Worm (Caenorhabditis elegans) whole organism, midembryonic: ENCODE data around the gene C18G1.7.

Source experiments
- T22C8.4 ChIP-seq: fragments of 200-800 bp; sonication (Bioruptor generic); IDR thresholded peaks from 2 replicates; pipeline ENCODE4 v1.3.6; 2022; ENCODE audit warnings: missing genetic modification characterization, missing compliant biosample characterization
- cog-1 ChIP-seq: sonication (generic microtip); optimal IDR thresholded peaks from 2 replicates; lab custom pipeline; 2016; ENCODE audit warnings: missing genetic modification characterization, missing compliant biosample characterization
- flt-1 ChIP-seq: fragments of 200-800 bp; sonication (Bioruptor generic); IDR thresholded peaks from 2 replicates; pipeline ENCODE4 v1.3.6; 2022; ENCODE audit warnings: missing genetic modification characterization, missing compliant biosample characterization
- klf-2 ChIP-seq: fragments of 200-800 bp; sonication (Bioruptor generic); conservative IDR thresholded peaks from 2 replicates; pipeline ENCODE4 v1.3.6; 2022; ENCODE audit warnings: missing genetic modification reagents, missing genetic modification characterization, missing compliant biosample characterization
- med-1 ChIP-seq: sonication (generic microtip); optimal IDR thresholded peaks from 2 replicates; lab custom pipeline; 2017; ENCODE audit warnings: missing genetic modification characterization, mild to moderate bottlenecking, missing compliant biosample characterization, antibody characterized with exemption, missing genetic modification reagents; ENCODE audit not compliant: insufficient read depth
- ref-1 ChIP-seq: fragments of 200-800 bp; sonication (Bioruptor generic); conservative IDR thresholded peaks from 2 replicates; pipeline ENCODE4 v1.3.6; 2022; ENCODE audit warnings: missing genetic modification reagents, missing genetic modification characterization, missing compliant biosample characterization
- tab-1 ChIP-seq: fragments of 200-800 bp; sonication (Bioruptor generic); IDR thresholded peaks from 2 replicates; pipeline ENCODE4 v1.3.6; 2022; ENCODE audit warnings: missing genetic modification characterization, missing compliant biosample characterization
- ztf-23 ChIP-seq: fragments of 200-800 bp; sonication (Bioruptor generic); IDR thresholded peaks from 2 replicates; pipeline ENCODE4 v1.3.6; 2022; ENCODE audit warnings: missing genetic modification reagents, missing genetic modification characterization, missing compliant biosample characterization
- ztf-29 ChIP-seq: fragments of 200-800 bp; sonication (Bioruptor generic); IDR thresholded peaks from 2 replicates; pipeline ENCODE4 v1.3.6; 2022; ENCODE audit warnings: missing genetic modification reagents, missing genetic modification characterization, missing compliant biosample characterization

Gene C18G1.7

DNA sequence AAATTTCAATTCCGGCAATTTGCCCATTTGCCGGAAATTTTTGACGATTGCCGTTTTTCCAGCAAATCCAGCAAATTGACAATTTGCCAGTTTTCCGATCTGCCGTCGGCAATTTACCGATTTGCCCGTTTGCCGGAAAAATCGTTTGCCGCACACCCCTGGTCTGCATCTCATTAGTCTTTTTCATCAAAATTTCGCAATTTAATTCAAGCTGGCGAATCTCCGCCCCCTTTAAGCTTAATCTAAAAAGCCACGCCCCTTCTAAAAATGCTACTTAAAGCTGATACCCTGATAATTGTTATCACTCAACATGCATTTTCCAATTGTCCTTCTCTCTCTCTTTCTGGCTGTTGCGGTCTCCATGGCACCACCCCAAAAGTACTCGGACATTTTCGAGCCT lies 37.9 kb downstream of the C18G1.7 start, which contains the start of gene Y60C6A.1:
Gene Y60C6A.1 (plus strand): TSS at position 301 of the 400 bp plus-strand sequence.
- TF ChIP-seq T22C8.4 (GFP tag; lab: Robert Waterston, UW) (no peak), med-1 (GFP tag; lab: Kevin White, UChicago) (no peak), ztf-23 (no peak), klf-2 (GFP tag; lab: Robert Waterston, UW) (no peak), cog-1 (tag; lab: Kevin White, UChicago) (no peak), flt-1 (GFP tag; lab: Robert Waterston, UW) (no peak), tab-1 (GFP tag; lab: Robert Waterston, UW) (no peak), ztf-29 (GFP tag; lab: Robert Waterston, UW) (no peak), ref-1 (GFP tag; lab: Robert Waterston, UW) (no peak)

DNA sequence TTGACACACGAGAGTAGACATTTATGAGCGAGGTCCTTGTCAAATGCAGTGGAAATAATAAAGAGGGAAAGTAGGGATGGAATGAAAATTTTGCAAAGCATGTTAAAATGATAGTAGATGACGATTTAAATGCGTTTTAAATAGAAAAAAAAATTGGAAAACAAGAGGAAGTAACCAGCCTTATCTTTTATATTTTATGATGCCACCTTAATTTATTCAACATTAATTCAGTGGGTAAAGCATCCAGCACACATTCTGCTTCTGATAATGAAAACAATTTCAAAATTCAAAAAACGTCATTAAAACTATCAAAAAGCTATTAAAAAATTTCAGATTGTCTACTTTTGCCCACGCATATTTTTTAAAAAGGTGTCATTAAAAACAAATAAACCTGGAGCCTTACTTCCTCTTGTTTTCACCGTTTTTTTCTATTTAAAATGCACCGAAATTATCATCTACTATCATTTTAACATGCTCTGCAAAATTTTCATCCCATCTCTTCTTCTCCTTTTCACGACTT lies 40.0 kb downstream of the C18G1.7 start, which contains the start of the genes Y60C6A.2 and Y60C6A.3:
Gene Y60C6A.2 (minus strand): TSS at position 101 of the 520 bp plus-strand sequence.
Gene Y60C6A.3 (plus strand): TSS at position 470 of the 520 bp plus-strand sequence.
- no peak for TF ChIP-seq ztf-29 (GFP tag; lab: Robert Waterston, UW)
- TF ChIP-seq ref-1 (GFP tag; lab: Robert Waterston, UW), result no peak
- TF ChIP-seq cog-1 (tag; lab: Kevin White, UChicago), result no peak
- TF ChIP-seq T22C8.4 (GFP tag; lab: Robert Waterston, UW), result no peak
- no peak for TF ChIP-seq klf-2 (GFP tag; lab: Robert Waterston, UW)
- TF ChIP-seq tab-1 (GFP tag; lab: Robert Waterston, UW), result no peak
- no peak for TF ChIP-seq med-1 (GFP tag; lab: Kevin White, UChicago)
- no peak for TF ChIP-seq ztf-23
- TF ChIP-seq flt-1 (GFP tag; lab: Robert Waterston, UW), result no peak

DNA sequence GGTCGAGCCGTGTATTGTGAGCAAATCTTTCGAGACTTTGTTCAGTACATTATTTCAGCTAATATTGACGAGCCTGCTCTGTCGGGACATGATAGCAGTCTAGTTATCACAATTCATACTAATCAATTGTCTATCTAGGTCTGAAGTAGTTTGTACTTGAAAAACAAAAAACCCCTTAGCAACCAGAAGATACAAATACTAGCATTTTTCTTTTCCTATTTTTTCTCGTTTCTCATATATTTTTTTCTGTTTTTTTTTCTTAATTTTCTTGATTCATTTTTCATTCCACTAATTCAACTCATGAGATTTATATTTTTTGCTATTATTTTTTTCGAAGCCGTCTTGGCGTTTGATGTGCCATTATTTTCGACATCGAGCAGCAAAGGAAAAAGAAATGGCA lies 41.8 kb downstream of the C18G1.7 start, which contains the start of gene R02F11.9:
Gene R02F11.9 (plus strand): TSS at position 301 of the 400 bp plus-strand sequence.
- TF ChIP-seq T22C8.4 (GFP tag; lab: Robert Waterston, UW) (no peak), cog-1 (tag; lab: Kevin White, UChicago) (no peak), flt-1 (GFP tag; lab: Robert Waterston, UW) (no peak), ref-1 (GFP tag; lab: Robert Waterston, UW) (no peak)

DNA sequence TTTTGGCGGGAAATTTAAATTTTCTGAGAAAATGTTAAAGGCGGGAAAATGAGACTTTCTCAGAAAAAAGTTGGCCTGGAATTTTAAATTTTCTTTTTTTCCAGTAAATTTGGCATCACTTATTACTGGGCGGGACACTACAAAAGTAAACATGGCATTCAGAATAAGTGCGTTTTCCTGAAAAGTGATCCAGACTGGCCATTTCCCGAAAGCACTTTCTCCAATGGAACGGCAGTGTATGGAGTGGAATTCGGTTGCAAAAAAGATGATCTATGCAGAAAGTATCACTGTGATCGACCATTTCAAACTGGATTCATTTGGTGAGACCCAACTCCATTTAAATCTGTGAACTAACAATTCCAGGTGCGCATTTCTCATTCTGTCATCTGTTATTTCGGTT lies 42.5 kb downstream of the C18G1.7 start:
- TF ChIP-seq ztf-29 (GFP tag; lab: Robert Waterston, UW), result no peak
- no peak for TF ChIP-seq med-1 (GFP tag; lab: Kevin White, UChicago)
- TF ChIP-seq ref-1 (GFP tag; lab: Robert Waterston, UW), result no peak

- TF ChIP-seq ref-1 (GFP tag; lab: Robert Waterston, UW), result no peak
- no peak for TF ChIP-seq T22C8.4 (GFP tag; lab: Robert Waterston, UW)
- TF ChIP-seq tab-1 (GFP tag; lab: Robert Waterston, UW), result no peak
- no peak for TF ChIP-seq ztf-23
- TF ChIP-seq med-1 (GFP tag; lab: Kevin White, UChicago), result no peak
- TF ChIP-seq cog-1 (tag; lab: Kevin White, UChicago), result no peak
- no peak for TF ChIP-seq klf-2 (GFP tag; lab: Robert Waterston, UW)
- TF ChIP-seq ztf-29 (GFP tag; lab: Robert Waterston, UW), result no peak
- TF ChIP-seq flt-1 (GFP tag; lab: Robert Waterston, UW), result no peak
Observed at ce11 chrV:4788823-4789222, 43.5 kb downstream of the C18G1.7 start, which contains the start of gene R02F11.10. TSS of gene R02F11.10 (plus strand) at chrV:4789123.

- no peak for TF ChIP-seq med-1 (GFP tag; lab: Kevin White, UChicago)
- TF ChIP-seq T22C8.4 (GFP tag; lab: Robert Waterston, UW), result no peak
- no peak for TF ChIP-seq flt-1 (GFP tag; lab: Robert Waterston, UW)
- no peak for TF ChIP-seq ztf-23
- TF ChIP-seq ztf-29 (GFP tag; lab: Robert Waterston, UW), result no peak
- TF ChIP-seq klf-2 (GFP tag; lab: Robert Waterston, UW), result no peak
- no peak for TF ChIP-seq tab-1 (GFP tag; lab: Robert Waterston, UW)
- no peak for TF ChIP-seq cog-1 (tag; lab: Kevin White, UChicago)
- no peak for TF ChIP-seq ref-1 (GFP tag; lab: Robert Waterston, UW)
Observed at ce11 chrV:4790368-4790767, 45.0 kb downstream of the C18G1.7 start, which contains the start of gene R02F11.12. TSS of gene R02F11.12 (plus strand) at chrV:4790668.

DNA sequence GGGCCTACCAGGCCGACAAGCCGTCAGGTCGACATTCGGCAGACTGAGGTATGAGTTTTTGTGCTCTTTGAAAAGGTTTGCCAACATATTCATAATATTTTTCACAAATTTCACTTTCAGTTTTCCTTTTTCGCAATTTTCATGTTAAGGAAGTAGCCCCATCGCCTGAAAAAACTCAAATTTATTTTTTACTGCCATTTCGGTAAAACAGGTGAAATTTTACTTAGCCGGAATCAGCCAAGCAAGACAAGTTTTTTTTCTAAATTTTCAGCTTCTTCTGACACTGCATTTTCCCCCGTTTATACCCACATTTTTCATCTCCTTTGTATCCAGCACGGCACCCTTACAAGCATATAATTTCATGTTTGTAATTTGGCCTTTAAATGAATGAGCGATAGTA lies 46.2 kb downstream of the C18G1.7 start, which contains the start of gene R02F11.11:
Gene R02F11.11 (plus strand): TSS at position 301 of the 400 bp plus-strand sequence.
- TF ChIP-seq ztf-29 (GFP tag; lab: Robert Waterston, UW), result no peak
- TF ChIP-seq flt-1 (GFP tag; lab: Robert Waterston, UW), result no peak
- no peak for TF ChIP-seq ztf-23
- TF ChIP-seq klf-2 (GFP tag; lab: Robert Waterston, UW), result no peak
- TF ChIP-seq ref-1 (GFP tag; lab: Robert Waterston, UW), result no peak
- no peak for TF ChIP-seq cog-1 (tag; lab: Kevin White, UChicago)
- TF ChIP-seq med-1 (GFP tag; lab: Kevin White, UChicago), result no peak
- TF ChIP-seq tab-1 (GFP tag; lab: Robert Waterston, UW), result no peak
- TF ChIP-seq T22C8.4 (GFP tag; lab: Robert Waterston, UW), result no peak

DNA sequence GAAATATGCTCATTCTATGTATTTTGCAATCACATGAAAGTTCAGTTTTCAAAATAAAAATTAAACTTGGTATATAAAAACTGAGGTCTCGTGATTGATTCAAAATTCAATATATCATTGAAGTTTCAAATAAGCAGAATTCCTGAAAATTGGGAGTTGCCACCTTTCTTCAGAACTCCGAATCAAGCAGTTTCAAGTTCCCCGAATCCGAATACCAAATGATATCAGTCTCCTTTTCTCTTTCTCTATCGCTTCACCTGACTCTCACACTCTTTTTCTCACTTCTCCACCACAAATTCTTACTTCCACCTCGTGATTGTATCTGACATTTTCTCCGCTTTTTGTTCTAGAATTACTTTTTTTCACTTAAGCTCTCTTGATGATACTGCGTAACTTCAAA lies 48.9 kb downstream of the C18G1.7 start, which contains the start of gene R02F11.2:
Gene R02F11.2 (plus strand): TSS at position 292 of the 400 bp plus-strand sequence.
- TF ChIP-seq ztf-29 (GFP tag; lab: Robert Waterston, UW) (no peak), klf-2 (GFP tag; lab: Robert Waterston, UW) (no peak), ztf-23 (no peak), T22C8.4 (GFP tag; lab: Robert Waterston, UW) (no peak), med-1 (GFP tag; lab: Kevin White, UChicago) (no peak), ref-1 (GFP tag; lab: Robert Waterston, UW) (no peak), cog-1 (tag; lab: Kevin White, UChicago) (no peak), flt-1 (GFP tag; lab: Robert Waterston, UW) (no peak), tab-1 (GFP tag; lab: Robert Waterston, UW) (no peak)
